Fruit fly (Drosophila melanogaster): ENCODE data around the gene SA2.
A peak's percentile ranks its signal among the peaks of the same experiment; 100 is the strongest.

The SA2 gene

dm6 chr3L:1418821-1419220 is 18.9 kb downstream of the SA2 start (continued):
- TF ChIP-seq salm (tag; optimal IDR thresholded peaks at IDR 0.05), result no peak
- TF ChIP-seq Chrac-16 (GFP tag; optimal IDR thresholded peaks at IDR 0.05), result no peak
- no peak for TF ChIP-seq sisA (GFP tag; IDR thresholded peaks at IDR 0.05)
- TF ChIP-seq grn (GFP tag; optimal IDR thresholded peaks at IDR 0.05), result no peak
- TF ChIP-seq Blimp-1 (GFP tag; optimal IDR thresholded peaks at IDR 0.05), result peak; percentile 1

dm6 chr3L:1417898-1418297 is 19.8 kb downstream of the SA2 start:
- TF ChIP-seq lola (GFP tag; optimal IDR thresholded peaks at IDR 0.05) (no peak), Ssrp (tag; optimal IDR thresholded peaks at IDR 0.05) (no peak), CG10431 (GFP tag; optimal IDR thresholded peaks at IDR 0.05) (no peak), Hr3 (GFP tag; optimal IDR thresholded peaks at IDR 0.05) (no peak), row (GFP tag; IDR thresholded peaks at IDR 0.05) (0 out of 3 replicates have a peak, but pooled peaks have one; percentile 10)

- TF ChIP-seq CG8765 (GFP tag; IDR thresholded peaks at IDR 0.05) (no peak), NfI (GFP tag; optimal IDR thresholded peaks at IDR 0.05) (no peak), en (GFP tag; optimal IDR thresholded peaks at IDR 0.05) (no peak), usp (GFP tag; optimal IDR thresholded peaks at IDR 0.05) (no peak), klu (GFP tag; IDR thresholded peaks at IDR 0.05) (no peak), HLH54F (GFP tag; optimal IDR thresholded peaks at IDR 0.05) (no peak), Rx (GFP tag; IDR thresholded peaks at IDR 0.05) (no peak), oc (tag; optimal IDR thresholded peaks at IDR 0.05) (no peak), hb (GFP tag; IDR thresholded peaks at IDR 0.05; ENCODE audit: partially characterized antibody) (no peak), Gug (GFP tag; IDR thresholded peaks at IDR 0.05) (no peak), ac (GFP tag; optimal IDR thresholded peaks at IDR 0.05) (no peak), CG12744 (GFP tag; optimal IDR thresholded peaks at IDR 0.05) (no peak), hth (optimal IDR thresholded peaks at IDR 0.05) (no peak)
Measured at dm6 chr3L:1415931-1416330, 21.7 kb downstream of the SA2 start, which contains the start of gene FucTD. Gene FucTD (plus strand): TSS chr3L:1416231.

- TF ChIP-seq Usf (GFP tag; optimal IDR thresholded peaks at IDR 0.05) (peak; percentile 53), CG8388 (GFP tag; optimal IDR thresholded peaks at IDR 0.05) (peak; percentile 32), Asciz (GFP tag; optimal IDR thresholded peaks at IDR 0.05) (peak; percentile 20), CG31441 (GFP tag; IDR thresholded peaks at IDR 0.05) (peak; percentile 53; the same call in 1 of the 2 replicates), sug (tag; optimal IDR thresholded peaks at IDR 0.05) (no peak), Myb (GFP tag; optimal IDR thresholded peaks at IDR 0.05) (peak; percentile 1), CG6791 (GFP tag; IDR thresholded peaks at IDR 0.05; ENCODE audit: partially characterized antibody) (no peak), Sin3A (optimal IDR thresholded peaks at IDR 0.05) (no peak), NFAT (GFP tag; IDR thresholded peaks at IDR 0.05) (no peak), CG11085 (GFP tag; IDR thresholded peaks at IDR 0.05) (no peak), CG8281 (tag; optimal IDR thresholded peaks at IDR 0.05) (no peak), gsb (GFP tag; IDR thresholded peaks at IDR 0.05) (0 out of 2 replicates have a peak, but pooled peaks have one; percentile 18), nerfin-2 (GFP tag; IDR thresholded peaks at IDR 0.05; ENCODE audit: partially characterized antibody) (no peak), usp (GFP tag; optimal IDR thresholded peaks at IDR 0.05) (no peak), CG2678 (tag; optimal IDR thresholded peaks at IDR 0.05) (peak; percentile 13), Camta (GFP tag; optimal IDR thresholded peaks at IDR 0.05) (peak; percentile 8), Side (GFP tag; optimal IDR thresholded peaks at IDR 0.05) (peak; percentile 21), cato (GFP tag; optimal IDR thresholded peaks at IDR 0.05; ENCODE audit: borderline replicate concordance) (no peak), ewg (GFP tag; optimal IDR thresholded peaks at IDR 0.05) (no peak), aop (GFP tag; IDR thresholded peaks at IDR 0.05) (0 out of 2 replicates have a peak, but pooled peaks have one; percentile 25), Ptx1 (GFP tag; IDR thresholded peaks at IDR 0.05) (peak; percentile 49), CG14050 (GFP tag; IDR thresholded peaks at IDR 0.05) (peak; percentile 11; the same call in 1 of the 3 replicates), inv (GFP tag; IDR thresholded peaks at IDR 0.05; ENCODE audit: partially characterized antibody) (no peak), ase (GFP tag; IDR thresholded peaks at IDR 0.05) (no peak), Doc2 (GFP tag; IDR thresholded peaks at IDR 0.05) (no peak), HHEX (GFP tag; optimal IDR thresholded peaks at IDR 0.05) (no peak)
Measured at dm6 chr3L:1414032-1414431, 23.6 kb downstream of the SA2 start.
